Worm (Caenorhabditis elegans) whole organism, young adult: ENCODE results near the gene C44C10.3.

Source experiments
- B0261.1 ChIP-seq: sonication (generic microtip); optimal IDR thresholded peaks from 2 replicates; lab custom pipeline; 2016; ENCODE audit warnings: mild to moderate bottlenecking, missing genetic modification characterization, moderate library complexity, missing compliant biosample characterization
- C06A6.2 ChIP-seq: fragments of 200-800 bp; sonication (Bioruptor generic); conservative IDR thresholded peaks from 2 replicates; pipeline ENCODE4 v1.3.6; 2022; ENCODE audit warnings: missing genetic modification characterization, missing compliant biosample characterization
- F10E7.11 ChIP-seq: sonication (generic microtip); optimal IDR thresholded peaks from 2 replicates; lab custom pipeline; 2017; ENCODE audit warnings: mild to moderate bottlenecking, missing genetic modification characterization, moderate library complexity, missing compliant biosample characterization
- F33H1.4 ChIP-seq: fragments of 200-800 bp; sonication (Bioruptor generic); IDR thresholded peaks from 2 replicates; pipeline ENCODE4 v1.3.6; 2022; ENCODE audit warnings: missing genetic modification reagents, missing genetic modification characterization, missing compliant biosample characterization
- F39B2.1 ChIP-seq: fragments of 200-800 bp; sonication (Bioruptor generic); IDR thresholded peaks from 2 replicates; pipeline ENCODE4 v1.3.6; 2022; ENCODE audit warnings: missing genetic modification reagents, missing genetic modification characterization, missing compliant biosample characterization
- F49E8.2 ChIP-seq: sonication (generic microtip); optimal IDR thresholded peaks from 3 replicates; lab custom pipeline; 2017; ENCODE audit warnings: missing genetic modification characterization, mild to moderate bottlenecking, missing compliant biosample characterization, antibody characterized with exemption, moderate library complexity; ENCODE audit not compliant: insufficient read depth
- F55B11.4 ChIP-seq: sonication (generic microtip); optimal IDR thresholded peaks from 2 replicates; lab custom pipeline; 2016; ENCODE audit warnings: missing compliant biosample characterization, missing genetic modification characterization, borderline replicate concordance; ENCODE audit not compliant: insufficient read depth
- F57A8.1 ChIP-seq: fragments of 200-800 bp; sonication (Bioruptor generic); optimal IDR thresholded peaks from 2 replicates; lab custom pipeline; 2018; ENCODE audit warnings: mild to moderate bottlenecking, missing genetic modification characterization, moderate library complexity, missing compliant biosample characterization
- T07F8.4 ChIP-seq: sonication (generic microtip); optimal IDR thresholded peaks from 2 replicates; lab custom pipeline; 2016; ENCODE audit warnings: mild to moderate bottlenecking, missing genetic modification characterization, moderate library complexity, missing compliant biosample characterization
- Y53F4B.3 ChIP-seq: fragments of 200-800 bp; sonication (Bioruptor generic); IDR thresholded peaks from 2 replicates; pipeline ENCODE4 v1.3.6; 2022; ENCODE audit warnings: missing genetic modification reagents, missing genetic modification characterization, missing compliant biosample characterization
- Y95B8A.8 ChIP-seq: fragments of 200-800 bp; sonication (Bioruptor generic); IDR thresholded peaks from 2 replicates; pipeline ENCODE4 v1.3.6; 2022; ENCODE audit warnings: missing genetic modification reagents, missing genetic modification characterization, missing compliant biosample characterization
- ama-1 ChIP-seq, 3 experiments: fragments of 150-350 bp in 1 of 3; sonication (generic microtip) in 2 of 3; optimal IDR thresholded peaks; 2 replicates each; lab custom pipeline; 2014 to 2018; ENCODE audit warnings: missing biosample characterization in 2 of 3, missing genetic modification characterization in 2 of 3, missing genetic modification reagents in 2 of 3
- aptf-2 ChIP-seq: fragments of 200-800 bp; sonication (Bioruptor generic); conservative IDR thresholded peaks from 2 replicates; pipeline ENCODE4 v1.3.6; 2022; ENCODE audit warnings: missing genetic modification reagents, missing genetic modification characterization, missing compliant biosample characterization
- attf-3 ChIP-seq: fragments of 200-800 bp; sonication (Bioruptor generic); conservative IDR thresholded peaks from 2 replicates; pipeline ENCODE4 v1.3.6; 2022; ENCODE audit warnings: missing genetic modification reagents, missing genetic modification characterization, missing compliant biosample characterization
- attf-5 ChIP-seq: fragments of 200-800 bp; sonication (Bioruptor generic); optimal IDR thresholded peaks from 2 replicates; lab custom pipeline; 2018; ENCODE audit warnings: mild to moderate bottlenecking, missing genetic modification characterization, missing compliant biosample characterization
- attf-6 ChIP-seq: fragments of 200-800 bp; sonication (Bioruptor generic); IDR thresholded peaks from 2 replicates; pipeline ENCODE4 v1.3.6; 2022; ENCODE audit warnings: missing genetic modification reagents, missing genetic modification characterization, missing compliant biosample characterization
- bed-1 ChIP-seq: fragments of 200-800 bp; sonication (Bioruptor generic); IDR thresholded peaks from 2 replicates; pipeline ENCODE4 v1.3.6; 2022; ENCODE audit warnings: missing genetic modification reagents, missing genetic modification characterization, missing compliant biosample characterization
- cebp-1 ChIP-seq, 2 experiments: fragments of 200-800 bp in 1 of 2; sonication (Bioruptor generic) in 1 of 2; sonication (generic microtip) in 1 of 2; IDR thresholded peaks in 1 of 2; optimal IDR thresholded peaks in 1 of 2; 2 replicates each; pipeline versions ENCODE4 v1.3.6 to Lab custom; 2017 to 2022; ENCODE audit warnings: missing compliant biosample characterization in 2 of 2, missing genetic modification characterization in 2 of 2, mild to moderate bottlenecking in 1 of 2, missing genetic modification reagents in 1 of 2, moderate library complexity in 1 of 2
- ceh-100 ChIP-seq: fragments of 200-800 bp; sonication (Bioruptor generic); IDR thresholded peaks from 2 replicates; pipeline ENCODE4 v1.3.6; 2022; ENCODE audit warnings: missing genetic modification reagents, missing genetic modification characterization, missing compliant biosample characterization
- ceh-40 ChIP-seq: fragments of 200-800 bp; sonication (Bioruptor generic); IDR thresholded peaks from 2 replicates; pipeline ENCODE4 v1.3.6; 2022; ENCODE audit warnings: missing genetic modification characterization, missing compliant biosample characterization
- dpff-1 ChIP-seq: sonication (generic microtip); optimal IDR thresholded peaks from 2 replicates; lab custom pipeline; 2017; ENCODE audit warnings: mild to moderate bottlenecking, missing genetic modification characterization, missing compliant biosample characterization
- egl-18 ChIP-seq: fragments of 200-800 bp; sonication (Bioruptor generic); IDR thresholded peaks from 2 replicates; pipeline ENCODE4 v1.3.6; 2022; ENCODE audit warnings: missing genetic modification reagents, missing genetic modification characterization, missing compliant biosample characterization
- ekl-4 ChIP-seq: fragments of 200-800 bp; sonication (Bioruptor generic); IDR thresholded peaks from 2 replicates; pipeline ENCODE4 v1.3.6; 2022; ENCODE audit warnings: missing genetic modification reagents, missing genetic modification characterization, missing compliant biosample characterization
- fkh-3 ChIP-seq: sonication (generic microtip); optimal IDR thresholded peaks from 2 replicates; lab custom pipeline; 2016; ENCODE audit warnings: mild to moderate bottlenecking, missing genetic modification characterization, missing compliant biosample characterization
- him-1 ChIP-seq: sonication (generic microtip); optimal IDR thresholded peaks from 2 replicates; lab custom pipeline; 2016; ENCODE audit warnings: missing genotype, missing genetic modification reagents, missing genetic modification characterization, missing compliant biosample characterization
- hlh-26 ChIP-seq: fragments of 200-800 bp; sonication (Bioruptor generic); conservative IDR thresholded peaks from 2 replicates; pipeline ENCODE4 v1.3.6; 2022; ENCODE audit warnings: missing genetic modification reagents, missing genetic modification characterization, missing compliant biosample characterization
- hrde-1 ChIP-seq: sonication (generic microtip); optimal IDR thresholded peaks from 2 replicates; lab custom pipeline; 2016; ENCODE audit warnings: missing genetic modification characterization, mild to moderate bottlenecking, missing compliant biosample characterization, moderate library complexity, missing genotype, missing genetic modification reagents, borderline replicate concordance
- let-607 ChIP-seq, 2 experiments: fragments of 200-800 bp in 1 of 2; sonication (Bioruptor generic) in 1 of 2; sonication (generic microtip) in 1 of 2; optimal IDR thresholded peaks; 2 replicates each; lab custom pipeline; 2016 to 2018; ENCODE audit warnings: mild to moderate bottlenecking in 2 of 2, missing compliant biosample characterization in 2 of 2, missing genetic modification characterization in 2 of 2, moderate library complexity in 2 of 2, missing genotype in 1 of 2
- lin-26 ChIP-seq: fragments of 200-800 bp; sonication (Bioruptor generic); IDR thresholded peaks from 2 replicates; pipeline ENCODE4 v1.3.6; 2022; ENCODE audit warnings: missing genetic modification reagents, missing genetic modification characterization, missing compliant biosample characterization
- lin-40 ChIP-seq: sonication (generic microtip); optimal IDR thresholded peaks from 2 replicates; lab custom pipeline; 2016; ENCODE audit warnings: missing genetic modification characterization, mild to moderate bottlenecking, missing compliant biosample characterization, missing genotype, missing genetic modification reagents
- lsy-27 ChIP-seq: sonication (generic microtip); optimal IDR thresholded peaks from 2 replicates; lab custom pipeline; 2017; ENCODE audit warnings: missing genetic modification characterization, mild to moderate bottlenecking, missing compliant biosample characterization, antibody characterized with exemption, missing genotype, borderline replicate concordance; ENCODE audit not compliant: insufficient read depth
- madf-8 ChIP-seq: fragments of 200-800 bp; sonication (Bioruptor generic); conservative IDR thresholded peaks from 2 replicates; pipeline ENCODE4 v1.3.6; 2022; ENCODE audit warnings: missing genetic modification reagents, missing genetic modification characterization, missing compliant biosample characterization
- mcd-1 ChIP-seq: fragments of 200-800 bp; sonication (Bioruptor generic); IDR thresholded peaks from 2 replicates; pipeline ENCODE4 v1.3.6; 2022; ENCODE audit warnings: missing genetic modification reagents, missing genetic modification characterization, missing compliant biosample characterization
- mes-4 ChIP-seq: sonication (generic microtip); optimal IDR thresholded peaks from 2 replicates; lab custom pipeline; 2016; ENCODE audit warnings: missing genotype, missing genetic modification characterization, missing compliant biosample characterization
- nfya-1 ChIP-seq: sonication (generic microtip); optimal IDR thresholded peaks from 2 replicates; lab custom pipeline; 2017; ENCODE audit warnings: antibody characterized with exemption, missing compliant biosample characterization, missing genetic modification characterization, borderline replicate concordance; ENCODE audit not compliant: insufficient read depth
- nfyb-1 ChIP-seq: fragments of 200-800 bp; sonication (Bioruptor generic); IDR thresholded peaks from 2 replicates; pipeline ENCODE4 v1.3.6; 2022; ENCODE audit warnings: missing genetic modification reagents, missing genetic modification characterization, missing compliant biosample characterization
- nhr-120 ChIP-seq: fragments of 200-800 bp; sonication (Bioruptor generic); IDR thresholded peaks from 2 replicates; pipeline ENCODE4 v1.3.6; 2022; ENCODE audit warnings: missing genetic modification characterization, missing compliant biosample characterization
- nhr-179 ChIP-seq: sonication (generic microtip); optimal IDR thresholded peaks from 2 replicates; lab custom pipeline; 2016; ENCODE audit warnings: mild to moderate bottlenecking, missing genetic modification characterization, missing compliant biosample characterization
- nhr-80 ChIP-seq: sonication (generic microtip); optimal IDR thresholded peaks from 2 replicates; lab custom pipeline; 2016; ENCODE audit warnings: missing genetic modification characterization, missing compliant biosample characterization
- nhr-90 ChIP-seq: sonication (generic microtip); optimal IDR thresholded peaks from 2 replicates; lab custom pipeline; 2016; ENCODE audit warnings: missing genotype, mild to moderate bottlenecking, missing genetic modification characterization, missing compliant biosample characterization
- pbrm-1 ChIP-seq: fragments of 200-800 bp; sonication (Bioruptor generic); IDR thresholded peaks from 2 replicates; pipeline ENCODE4 v1.3.6; 2022; ENCODE audit warnings: missing genetic modification reagents, missing genetic modification characterization, missing compliant biosample characterization
- snpc-3.4 ChIP-seq: sonication (generic microtip); optimal IDR thresholded peaks from 2 replicates; lab custom pipeline; 2017; ENCODE audit warnings: missing genetic modification characterization, mild to moderate bottlenecking, missing compliant biosample characterization, antibody characterized with exemption, moderate library complexity, missing genotype, missing genetic modification reagents
- somi-1 ChIP-seq: fragments of 200-800 bp; sonication (Bioruptor generic); optimal IDR thresholded peaks from 2 replicates; lab custom pipeline; 2018; ENCODE audit warnings: mild to moderate bottlenecking, missing genetic modification characterization, missing compliant biosample characterization
- xnd-1 ChIP-seq: sonication (generic microtip); optimal IDR thresholded peaks from 2 replicates; lab custom pipeline; 2016; ENCODE audit warnings: missing genotype, missing genetic modification reagents, missing genetic modification characterization, missing compliant biosample characterization
- zim-3 ChIP-seq: sonication (generic microtip); optimal IDR thresholded peaks from 2 replicates; lab custom pipeline; 2017; ENCODE audit warnings: mild to moderate bottlenecking, missing genetic modification characterization, moderate library complexity, missing compliant biosample characterization
- ztf-25 ChIP-seq: fragments of 200-800 bp; sonication (Bioruptor generic); IDR thresholded peaks from 2 replicates; pipeline ENCODE4 v1.3.6; 2022; ENCODE audit warnings: missing genetic modification reagents, missing genetic modification characterization, missing compliant biosample characterization
- ztf-28 ChIP-seq: fragments of 200-800 bp; sonication (Bioruptor generic); IDR thresholded peaks from 2 replicates; pipeline ENCODE4 v1.3.6; 2022; ENCODE audit warnings: missing genetic modification reagents, missing genetic modification characterization, missing compliant biosample characterization

C44C10.3 gene

DNA sequence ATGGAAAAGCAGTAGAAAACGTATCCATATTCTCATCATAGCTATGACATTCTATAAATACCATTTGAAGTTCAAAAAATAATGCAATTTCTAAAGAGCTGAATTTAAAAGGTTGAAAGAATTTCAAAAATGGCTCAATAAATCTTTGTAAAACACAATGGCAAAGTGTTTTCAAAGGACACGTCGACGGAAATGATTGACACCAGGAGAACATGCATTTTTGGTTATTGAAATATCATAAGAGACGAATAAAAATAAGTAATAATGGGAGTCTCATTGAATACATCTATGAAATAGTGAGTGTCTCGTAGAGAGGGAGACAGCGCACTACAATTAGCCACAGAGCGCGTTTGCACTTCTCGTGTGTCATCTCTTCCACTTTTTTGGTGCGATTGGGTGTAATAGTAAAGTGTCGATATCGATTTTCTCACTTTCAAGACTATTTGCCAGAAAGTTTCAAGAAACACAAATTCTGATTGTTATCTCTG lies 45.8 kb upstream of the C44C10.3 start, which contains the start of gene T04F8.2 (continued):
- no peak for TF ChIP-seq cebp-1 (GFP tag; IDR thresholded peaks at IDR 0.05; lab: Robert Waterston, UW)
- peak; percentile 67 for TF ChIP-seq cebp-1 (tag; optimal IDR thresholded peaks at IDR 0.05; lab: Kevin White, UChicago)
- peak; percentile 52 for TF ChIP-seq attf-5
- TF ChIP-seq ama-1 (optimal IDR thresholded peaks at IDR 0.05; lab: Kevin White, UChicago), result no peak
- no peak for TF ChIP-seq ama-1 (GFP tag; optimal IDR thresholded peaks at IDR 0.05; lab: Kevin White, UChicago)
- no peak for TF ChIP-seq nhr-120 (GFP tag; lab: Robert Waterston, UW)
- no peak for TF ChIP-seq lsy-27 (tag; lab: Kevin White, UChicago)
- no peak for TF ChIP-seq attf-6 (GFP tag; lab: Robert Waterston, UW)
- TF ChIP-seq C06A6.2 (GFP tag; lab: Robert Waterston, UW), result no peak
- no peak for TF ChIP-seq T07F8.4
- TF ChIP-seq nhr-90 (tag; lab: Kevin White, UChicago), result no peak
- no peak for TF ChIP-seq madf-8 (GFP tag; lab: Robert Waterston, UW)
- no peak for TF ChIP-seq ekl-4 (GFP tag; lab: Robert Waterston, UW)
- no peak for TF ChIP-seq fkh-3 (tag; lab: Kevin White, UChicago)
- no peak for TF ChIP-seq egl-18
- no peak for TF ChIP-seq somi-1 (GFP tag; lab: Kevin White, UChicago)
- TF ChIP-seq F49E8.2 (tag; lab: Kevin White, UChicago), result no peak
- no peak for TF ChIP-seq xnd-1
- peak; percentile 94 for TF ChIP-seq let-607 (tag; optimal IDR thresholded peaks at IDR 0.05; lab: Kevin White, UChicago)
- no peak for TF ChIP-seq hrde-1
- peak; percentile 67 for TF ChIP-seq lin-40 (tag; lab: Kevin White, UChicago)
- no peak for TF ChIP-seq F57A8.1 (GFP tag; lab: Kevin White, UChicago)
- TF ChIP-seq dpff-1 (tag; lab: Kevin White, UChicago), result no peak
- no peak for TF ChIP-seq F55B11.4 (tag; lab: Kevin White, UChicago)
- TF ChIP-seq F33H1.4, result no peak
- TF ChIP-seq aptf-2 (GFP tag; lab: Robert Waterston, UW), result no peak
- TF ChIP-seq ceh-40, result no peak
- no peak for TF ChIP-seq Y53F4B.3 (GFP tag; lab: Robert Waterston, UW)
- no peak for TF ChIP-seq mes-4 (tag; lab: Kevin White, UChicago)
- TF ChIP-seq nhr-179 (tag; lab: Kevin White, UChicago), result no peak
- no peak for TF ChIP-seq snpc-3.4
- no peak for TF ChIP-seq nfya-1 (tag; lab: Kevin White, UChicago)
- peak; percentile 37; the same call in 1 of the 2 replicates for TF ChIP-seq lin-26 (GFP tag; lab: Robert Waterston, UW)
- TF ChIP-seq F10E7.11 (tag; lab: Kevin White, UChicago), result no peak
- TF ChIP-seq ceh-100 (GFP tag; lab: Robert Waterston, UW), result no peak
- TF ChIP-seq nfyb-1 (GFP tag; lab: Robert Waterston, UW), result no peak
- TF ChIP-seq pbrm-1 (GFP tag; lab: Robert Waterston, UW), result no peak
- no peak for TF ChIP-seq B0261.1
- TF ChIP-seq zim-3 (tag; lab: Kevin White, UChicago), result no peak
- TF ChIP-seq attf-3 (GFP tag; lab: Robert Waterston, UW), result no peak
- TF ChIP-seq mcd-1 (GFP tag; lab: Robert Waterston, UW), result peak; percentile 92
- no peak for TF ChIP-seq him-1 (tag; lab: Kevin White, UChicago)
- no peak for TF ChIP-seq hlh-26 (GFP tag; lab: Robert Waterston, UW)
- no peak for TF ChIP-seq ztf-28
- no peak for TF ChIP-seq F39B2.1 (GFP tag; lab: Robert Waterston, UW)
- no peak for TF ChIP-seq ztf-25 (GFP tag; lab: Robert Waterston, UW)
- no peak for TF ChIP-seq Y95B8A.8 (GFP tag; lab: Robert Waterston, UW)
- peak; percentile 91 for TF ChIP-seq nhr-80
- no peak for TF ChIP-seq bed-1 (GFP tag; lab: Robert Waterston, UW)
